Worm (Caenorhabditis elegans): ENCODE data around the gene lir-2.

Gene lir-2

DNA sequence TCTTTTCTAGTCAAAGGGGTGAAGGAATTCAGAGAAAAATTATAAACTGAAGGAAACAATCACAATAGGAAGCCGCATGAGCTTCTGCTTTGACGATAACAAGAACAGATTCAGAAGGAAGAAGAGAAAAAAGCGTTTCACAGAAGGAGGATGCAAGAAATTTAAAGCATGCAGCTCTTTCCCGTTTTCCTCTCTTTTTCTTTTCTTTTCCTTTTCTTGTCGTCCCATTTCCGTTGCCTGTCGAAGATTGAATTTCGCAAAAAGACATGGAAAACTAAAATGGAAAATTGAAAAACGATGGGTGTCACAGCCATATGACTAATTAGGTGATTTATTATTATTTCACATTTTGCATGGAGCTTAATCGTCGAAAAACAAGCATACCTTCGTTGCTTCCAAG, 49.0 kb downstream of the lir-2 start:
- TF ChIP-seq hmg-11 (tag; optimal IDR thresholded peaks at IDR 0.05): peak; percentile 14
- no peak for TF ChIP-seq lin-15B (tag; optimal IDR thresholded peaks at IDR 0.05)
- TF ChIP-seq fkh-10 (GFP tag; optimal IDR thresholded peaks at IDR 0.05): peak; percentile 39
- TF ChIP-seq R02D3.7 (tag; optimal IDR thresholded peaks at IDR 0.05): no peak

DNA sequence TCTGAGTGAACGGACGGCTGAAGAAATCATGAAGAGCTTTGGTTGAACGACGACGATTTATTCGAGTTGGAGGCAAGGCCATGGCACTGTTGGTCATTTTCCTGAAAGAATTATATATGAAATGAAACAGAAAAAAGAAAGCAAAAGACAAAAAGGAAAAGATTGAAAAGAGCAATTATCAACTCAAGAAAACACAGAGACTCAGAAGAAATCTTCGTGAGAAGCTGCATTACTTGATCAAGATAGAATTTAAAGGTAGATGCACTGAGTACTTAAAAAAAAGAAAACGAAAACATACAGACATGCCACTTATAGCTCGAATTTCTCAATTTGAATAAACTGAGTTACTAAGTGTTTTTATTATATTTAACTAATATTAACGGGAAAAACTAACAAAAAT, 51.4 kb downstream of the lir-2 start, which contains the start of gene cpna-5:
Gene cpna-5, minus strand, starts transcription at position 101 of the 400 bp plus-strand sequence.
- TF ChIP-seq unc-62 (GFP tag; optimal IDR thresholded peaks at IDR 0.05): no peak
- TF ChIP-seq ztf-4 (tag; optimal IDR thresholded peaks at IDR 0.05): no peak
- TF ChIP-seq ztf-11 (tag; optimal IDR thresholded peaks at IDR 0.05): no peak
- TF ChIP-seq ceh-9 (tag; optimal IDR thresholded peaks at IDR 0.05): no peak
- TF ChIP-seq egl-5 (tag; optimal IDR thresholded peaks at IDR 0.05): no peak
- TF ChIP-seq nhr-43 (tag; optimal IDR thresholded peaks at IDR 0.05; ENCODE audit: poor library complexity, severe bottlenecking): no peak
- TF ChIP-seq mdl-1 (tag; optimal IDR thresholded peaks at IDR 0.05): no peak
- TF ChIP-seq pha-4 (tag; optimal IDR thresholded peaks at IDR 0.05): no peak
- TF ChIP-seq egl-27 (tag; optimal IDR thresholded peaks at IDR 0.05): no peak
- no peak for TF ChIP-seq nhr-237 (tag; optimal IDR thresholded peaks at IDR 0.05)
- TF ChIP-seq ceh-82 (tag; optimal IDR thresholded peaks at IDR 0.05): no peak
- TF ChIP-seq daf-12 (tag; optimal IDR thresholded peaks at IDR 0.05): no peak
- no peak for TF ChIP-seq elt-2 (tag; optimal IDR thresholded peaks at IDR 0.05)
- TF ChIP-seq snpc-4 (tag; optimal IDR thresholded peaks at IDR 0.05): no peak
- no peak for TF ChIP-seq pqm-1 (tag; optimal IDR thresholded peaks at IDR 0.05)
- no peak for TF ChIP-seq ceh-16 (tag; optimal IDR thresholded peaks at IDR 0.05)
- TF ChIP-seq mml-1 (tag; optimal IDR thresholded peaks at IDR 0.05): no peak

DNA sequence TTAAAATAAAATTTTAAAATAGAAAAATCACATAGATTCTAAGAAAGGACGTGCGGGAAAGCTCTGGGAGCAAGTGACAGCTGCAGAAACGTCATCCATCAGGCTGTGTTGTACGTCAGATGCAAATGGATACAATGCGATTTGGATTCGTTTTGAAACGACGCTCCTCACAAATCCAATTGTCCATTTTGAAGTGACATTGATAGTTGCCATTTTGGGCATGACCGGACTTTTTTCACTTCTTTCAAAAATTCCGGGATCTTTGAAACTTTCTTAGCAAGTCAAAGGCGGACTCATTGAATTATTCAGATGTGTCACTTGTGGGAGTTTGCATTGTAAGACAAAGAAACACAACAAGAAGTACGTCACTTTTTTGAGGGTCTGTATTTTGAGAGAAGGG, 52.0 kb downstream of the lir-2 start:
- TF ChIP-seq unc-39 (tag; optimal IDR thresholded peaks at IDR 0.05) (no peak), R02D3.7 (tag; optimal IDR thresholded peaks at IDR 0.05) (no peak), fkh-10 (GFP tag; optimal IDR thresholded peaks at IDR 0.05) (peak; percentile 39)

DNA sequence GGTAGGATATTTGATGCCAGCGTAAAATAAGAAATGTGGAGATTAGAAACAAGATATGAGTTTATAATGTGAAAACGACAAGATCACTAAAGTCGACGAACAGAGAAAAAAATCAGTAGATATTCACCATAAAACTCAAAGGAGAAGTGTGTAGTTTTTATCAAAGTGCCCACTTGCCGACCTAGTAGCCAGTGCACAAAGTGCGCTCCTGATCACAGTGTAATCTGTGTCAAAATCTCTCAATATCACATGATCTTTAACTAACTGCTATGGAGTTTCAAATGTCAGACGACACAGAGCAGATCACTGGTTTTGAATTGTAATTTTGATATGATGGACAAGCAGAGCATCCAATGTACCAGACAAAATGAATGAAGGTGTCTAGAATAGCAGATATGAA, 53.4 kb downstream of the lir-2 start:
- TF ChIP-seq unc-39 (tag; optimal IDR thresholded peaks at IDR 0.05) (no peak), hmg-11 (tag; optimal IDR thresholded peaks at IDR 0.05) (no peak), jun-1 (tag; optimal IDR thresholded peaks at IDR 0.05) (no peak), lin-39 (tag; optimal IDR thresholded peaks at IDR 0.05) (no peak), tbx-2 (tag; optimal IDR thresholded peaks at IDR 0.05) (no peak), ceh-9 (tag; optimal IDR thresholded peaks at IDR 0.05) (no peak), zag-1 (tag; optimal IDR thresholded peaks at IDR 0.05) (no peak), skn-1 (tag; optimal IDR thresholded peaks at IDR 0.05) (no peak), ZK546.5 (tag; optimal IDR thresholded peaks at IDR 0.05) (no peak), nhr-67 (tag; optimal IDR thresholded peaks at IDR 0.05) (no peak), elt-3 (tag; optimal IDR thresholded peaks at IDR 0.05) (no peak)

Measured in whole organism, L3 larva.